Fruit fly (Drosophila melanogaster) whole organism, embryonic: ENCODE data around the gene Acp36DE.

Experiments used
- CG10209 ChIP-seq: fragments of 200-800 bp; sonication (Bioruptor generic); optimal IDR thresholded peaks from 3 replicates; lab custom pipeline; 2017; ENCODE audit warnings: missing biosample characterization, mild to moderate bottlenecking, missing genetic modification characterization, missing genetic modification reagents
- CG10959 ChIP-seq: fragments of 200-800 bp; sonication (Bioruptor generic); IDR thresholded peaks from 2 replicates; pipeline ENCODE4 v1.3.6; 2022; ENCODE audit warnings: missing biosample characterization, missing genetic modification characterization
- CG11247 ChIP-seq: fragments of 200-800 bp; sonication (Bioruptor generic); IDR thresholded peaks from 2 replicates; pipeline ENCODE4 v1.3.6; 2022; ENCODE audit warnings: missing biosample characterization, missing genetic modification characterization
- CG11398 ChIP-seq: fragments of 200-800 bp; sonication (Bioruptor generic); optimal IDR thresholded peaks from 2 replicates; lab custom pipeline; 2016; ENCODE audit warnings: missing biosample characterization, missing genetic modification characterization
- CG11695 ChIP-seq: fragments of 200-800 bp; sonication (Bioruptor generic); IDR thresholded peaks from 3 replicates; pipeline ENCODE4 v1.3.6; 2022; ENCODE audit warnings: missing biosample characterization, missing genetic modification characterization
- CG12155 ChIP-seq: fragments of 200-800 bp; sonication (Bioruptor generic); optimal IDR thresholded peaks from 3 replicates; lab custom pipeline; 2016; ENCODE audit warnings: missing biosample characterization, missing genetic modification characterization
- CG13123 ChIP-seq: fragments of 200-800 bp; sonication (Bioruptor generic); optimal IDR thresholded peaks from 2 replicates; lab custom pipeline; 2016; ENCODE audit warnings: missing biosample characterization, missing genetic modification characterization
- CG15073 ChIP-seq: fragments of 200-800 bp; sonication (Bioruptor generic); optimal IDR thresholded peaks from 2 replicates; lab custom pipeline; 2016; ENCODE audit warnings: missing biosample characterization, missing genetic modification characterization
- CG1529 ChIP-seq: fragments of 200-800 bp; sonication (Bioruptor generic); optimal IDR thresholded peaks from 3 replicates; lab custom pipeline; 2018; ENCODE audit warnings: missing biosample characterization, missing genetic modification characterization
- CG1603 ChIP-seq: fragments of 200-800 bp; sonication (Bioruptor generic); optimal IDR thresholded peaks from 2 replicates; lab custom pipeline; 2019; ENCODE audit warnings: missing biosample characterization, mild to moderate bottlenecking, missing genetic modification characterization, moderate library complexity
- CG16815 ChIP-seq: fragments of 200-800 bp; sonication (Bioruptor generic); optimal IDR thresholded peaks from 3 replicates; lab custom pipeline; 2017; ENCODE audit warnings: missing biosample characterization, mild to moderate bottlenecking, missing genetic modification characterization
- CG17385 ChIP-seq: fragments of 200-800 bp; sonication (Bioruptor generic); optimal IDR thresholded peaks from 3 replicates; lab custom pipeline; 2018; ENCODE audit warnings: missing biosample characterization, mild to moderate bottlenecking, missing genetic modification characterization
- CG17802 ChIP-seq: fragments of 200-800 bp; sonication (Bioruptor generic); optimal IDR thresholded peaks from 2 replicates; lab custom pipeline; 2018; ENCODE audit warnings: missing biosample characterization, mild to moderate bottlenecking, missing genetic modification characterization, moderate library complexity
- CG17829 ChIP-seq: fragments of 200-800 bp; optimal IDR thresholded peaks from 2 replicates; lab custom pipeline; 2019; ENCODE audit warnings: missing biosample characterization, mild to moderate bottlenecking, missing genetic modification characterization, moderate library complexity
- CG32772 ChIP-seq: fragments of 200-800 bp; sonication (Bioruptor generic); IDR thresholded peaks from 2 replicates; pipeline ENCODE4 v1.3.6; 2022; ENCODE audit warnings: missing biosample characterization, missing genetic modification characterization
- CG34376 ChIP-seq: fragments of 200-800 bp; sonication (Bioruptor generic); optimal IDR thresholded peaks from 2 replicates; lab custom pipeline; 2018; ENCODE audit warnings: missing biosample characterization, mild to moderate bottlenecking, missing genetic modification characterization
- CG4360 ChIP-seq: fragments of 200-800 bp; sonication (Bioruptor generic); IDR thresholded peaks from 2 replicates; pipeline ENCODE4 v1.3.6; 2022; ENCODE audit warnings: missing biosample characterization, missing genetic modification characterization
- CG5953 ChIP-seq: fragments of 200-800 bp; sonication (Bioruptor generic); IDR thresholded peaks from 2 replicates; pipeline ENCODE4 v1.3.6; 2022; ENCODE audit warnings: missing biosample characterization, missing genetic modification characterization
- CG6689 ChIP-seq: fragments of 200-800 bp; sonication (Bioruptor generic); IDR thresholded peaks from 2 replicates; pipeline ENCODE4 v1.3.6; 2022; ENCODE audit warnings: missing biosample characterization, missing genetic modification characterization
- CG7556 ChIP-seq: fragments of 200-800 bp; sonication (Bioruptor generic); optimal IDR thresholded peaks from 2 replicates; lab custom pipeline; 2017; ENCODE audit warnings: missing biosample characterization, mild to moderate bottlenecking, missing genetic modification characterization
- CG7839 ChIP-seq: fragments of 200-800 bp; sonication (Bioruptor generic); optimal IDR thresholded peaks from 3 replicates; lab custom pipeline; 2018; ENCODE audit warnings: missing biosample characterization, mild to moderate bottlenecking, missing genetic modification characterization, moderate library complexity
- CG7963 ChIP-seq: fragments of 200-800 bp; sonication (Bioruptor generic); IDR thresholded peaks from 3 replicates; pipeline ENCODE4 v1.3.6; 2022; ENCODE audit warnings: missing biosample characterization, missing genetic modification characterization; ENCODE audit not compliant: partially characterized antibody
- CG9437 ChIP-seq: fragments of 200-800 bp; sonication (Bioruptor generic); optimal IDR thresholded peaks from 2 replicates; lab custom pipeline; 2018; ENCODE audit warnings: missing biosample characterization, mild to moderate bottlenecking, missing genetic modification characterization
- CHES-1-like ChIP-seq: fragments of 200-800 bp; sonication (Bioruptor generic); optimal IDR thresholded peaks from 2 replicates; lab custom pipeline; 2016; ENCODE audit warnings: missing biosample characterization, missing genetic modification characterization
- Camta ChIP-seq: fragments of 200-800 bp; sonication (Bioruptor generic); optimal IDR thresholded peaks from 2 replicates; lab custom pipeline; 2016; ENCODE audit warnings: missing biosample characterization, missing genetic modification characterization
- CrebB ChIP-seq: fragments of 200-800 bp; sonication (Bioruptor generic); optimal IDR thresholded peaks from 3 replicates; lab custom pipeline; 2018; ENCODE audit warnings: missing biosample characterization, mild to moderate bottlenecking, missing genetic modification characterization
- ERR ChIP-seq: fragments of 200-800 bp; sonication (Bioruptor generic); optimal IDR thresholded peaks from 2 replicates; lab custom pipeline; 2016; ENCODE audit warnings: missing biosample characterization, missing genetic modification characterization
- HHEX ChIP-seq: fragments of 200-800 bp; sonication (Bioruptor generic); optimal IDR thresholded peaks from 3 replicates; lab custom pipeline; 2017; ENCODE audit warnings: missing biosample characterization, mild to moderate bottlenecking, missing genetic modification characterization, missing genetic modification reagents
- Oli ChIP-seq: fragments of 200-800 bp; sonication (Bioruptor generic); optimal IDR thresholded peaks from 2 replicates; lab custom pipeline; 2018; ENCODE audit warnings: missing biosample characterization, mild to moderate bottlenecking, missing genetic modification characterization, moderate library complexity
- Opbp ChIP-seq: fragments of 200-800 bp; sonication (Bioruptor generic); IDR thresholded peaks from 3 replicates; pipeline ENCODE4 v1.3.6; 2022; ENCODE audit warnings: missing biosample characterization, missing genetic modification characterization; ENCODE audit not compliant: partially characterized antibody
- PHDP ChIP-seq: fragments of 200-800 bp; sonication (Bioruptor generic); optimal IDR thresholded peaks from 3 replicates; lab custom pipeline; 2018; ENCODE audit warnings: missing biosample characterization, mild to moderate bottlenecking, missing genetic modification characterization, moderate library complexity
- Rx ChIP-seq: fragments of 200-800 bp; sonication (Bioruptor generic); IDR thresholded peaks from 2 replicates; pipeline ENCODE4 v1.3.6; 2022; ENCODE audit warnings: missing biosample characterization, missing genetic modification characterization
- Sox102F ChIP-seq: fragments of 200-800 bp; sonication (Bioruptor generic); optimal IDR thresholded peaks from 2 replicates; lab custom pipeline; 2018; ENCODE audit warnings: missing biosample characterization, mild to moderate bottlenecking, missing genetic modification characterization, moderate library complexity
- Trl ChIP-seq, 3 experiments: fragments of >200 bp in 2 of 3; fragments of 200-800 bp in 1 of 3; sonication (Bioruptor generic) in 1 of 3; optimal IDR thresholded peaks; 2 replicates in 1 of 3; 3 replicates in 2 of 3; lab custom pipeline; 2016 to 2017; ENCODE audit warnings: missing biosample characterization in 1 of 3, missing genetic modification characterization in 1 of 3
- abd-A ChIP-seq: fragments of 200-800 bp; sonication (Bioruptor generic); optimal IDR thresholded peaks from 3 replicates; lab custom pipeline; 2019; ENCODE audit warnings: missing biosample characterization, mild to moderate bottlenecking, missing genetic modification characterization, moderate library complexity
- btn ChIP-seq: fragments of 200-800 bp; sonication (Bioruptor generic); optimal IDR thresholded peaks from 2 replicates; lab custom pipeline; 2016; ENCODE audit warnings: missing biosample characterization, missing genetic modification characterization
- cas ChIP-seq: fragments of 200-800 bp; sonication (Bioruptor generic); IDR thresholded peaks from 2 replicates; pipeline ENCODE4 v1.3.6; 2022; ENCODE audit warnings: missing biosample characterization, missing genetic modification characterization
- chif ChIP-seq, 2 experiments: fragments of 200-800 bp; sonication (Bioruptor generic); optimal IDR thresholded peaks; 3 replicates each; lab custom pipeline; 2016; ENCODE audit warnings: missing biosample characterization in 2 of 2, missing genetic modification characterization in 2 of 2
- dan ChIP-seq: fragments of 200-800 bp; sonication (Bioruptor generic); IDR thresholded peaks from 2 replicates; pipeline ENCODE4 v1.3.6; 2022; ENCODE audit warnings: missing biosample characterization, missing genetic modification characterization
- danr ChIP-seq: fragments of 200-800 bp; sonication (Bioruptor generic); IDR thresholded peaks from 2 replicates; pipeline ENCODE4 v1.3.6; 2022; ENCODE audit warnings: missing biosample characterization, missing genetic modification characterization
- dati ChIP-seq: fragments of 200-800 bp; sonication (Bioruptor generic); IDR thresholded peaks from 2 replicates; pipeline ENCODE4 v1.3.6; 2022; ENCODE audit warnings: missing biosample characterization, missing genetic modification characterization
- dpn ChIP-seq, 2 experiments: fragments of 200-800 bp; sonication (Bioruptor generic); optimal IDR thresholded peaks; 3 replicates each; lab custom pipeline; 2016; ENCODE audit warnings: missing biosample characterization in 2 of 2, missing genetic modification characterization in 2 of 2
- grn ChIP-seq: fragments of 200-800 bp; sonication (Bioruptor generic); optimal IDR thresholded peaks from 3 replicates; lab custom pipeline; 2017; ENCODE audit warnings: missing biosample characterization, missing genetic modification characterization
- ham ChIP-seq: fragments of 200-800 bp; sonication (Bioruptor generic); IDR thresholded peaks from 2 replicates; pipeline ENCODE4 v1.3.6; 2022; ENCODE audit warnings: missing biosample characterization, missing genetic modification characterization
- jing ChIP-seq: fragments of 200-800 bp; sonication (Bioruptor generic); optimal IDR thresholded peaks from 2 replicates; lab custom pipeline; 2018; ENCODE audit warnings: missing biosample characterization, mild to moderate bottlenecking, missing genetic modification characterization
- nom ChIP-seq: fragments of 200-800 bp; sonication (Bioruptor generic); optimal IDR thresholded peaks from 2 replicates; lab custom pipeline; 2017; ENCODE audit warnings: missing biosample characterization, missing genetic modification characterization, mild to moderate bottlenecking, moderate library complexity, missing genetic modification reagents
- pita ChIP-seq: fragments of 200-800 bp; sonication (Bioruptor generic); optimal IDR thresholded peaks from 2 replicates; lab custom pipeline; 2017; ENCODE audit warnings: missing biosample characterization, mild to moderate bottlenecking, missing genetic modification characterization
- pzg ChIP-seq: fragments of 200-800 bp; sonication (Bioruptor generic); optimal IDR thresholded peaks from 3 replicates; lab custom pipeline; 2018; ENCODE audit warnings: missing biosample characterization, mild to moderate bottlenecking, missing genetic modification characterization, moderate library complexity
- sd ChIP-seq: fragments of 200-800 bp; sonication (Bioruptor generic); optimal IDR thresholded peaks from 3 replicates; lab custom pipeline; 2018; ENCODE audit warnings: missing biosample characterization, mild to moderate bottlenecking, missing genetic modification characterization, moderate library complexity
- usp ChIP-seq: fragments of >200 bp; optimal IDR thresholded peaks from 2 replicates; lab custom pipeline; 2017; ENCODE audit warnings: missing biosample characterization, missing genetic modification characterization
- zfh1 ChIP-seq: fragments of 200-800 bp; sonication (Bioruptor generic); IDR thresholded peaks from 3 replicates; pipeline ENCODE4 v1.3.6; 2022; ENCODE audit warnings: missing biosample characterization, missing genetic modification characterization

Acp36DE gene

DNA sequence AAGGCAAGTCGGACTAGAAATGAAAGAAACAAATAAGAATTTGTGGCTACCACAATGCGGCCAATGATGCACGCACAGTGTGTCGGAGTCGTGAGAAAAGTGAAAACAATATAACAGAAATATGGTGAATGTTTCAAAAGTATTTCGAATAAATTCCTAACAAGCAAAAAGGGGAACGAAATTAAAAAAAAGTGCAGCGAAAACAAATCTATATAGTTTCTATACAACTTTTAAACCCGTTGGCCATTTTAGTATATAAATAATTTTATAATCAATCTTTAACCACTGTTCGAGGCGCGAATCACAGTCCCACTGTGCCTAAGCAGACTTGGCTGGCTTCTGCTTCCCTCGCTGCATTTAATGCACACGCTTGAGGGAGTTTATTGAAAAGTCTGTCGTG is 13.6 kb downstream of the Acp36DE start (continued):
- no peak for TF ChIP-seq CG4360 (GFP tag; lab: Robert Waterston, UW)
- peak; percentile 2 for TF ChIP-seq jing (GFP tag; lab: Kevin White, UChicago)
- TF ChIP-seq CG11247: no peak
- TF ChIP-seq danr (GFP tag; lab: Robert Waterston, UW): no peak
- 0 out of 3 replicates have a peak, but pooled peaks have one; percentile 44 for TF ChIP-seq CG11695 (GFP tag; lab: Robert Waterston, UW)
- peak; percentile 50 for TF ChIP-seq Oli
- peak; percentile 55; the same call in 2 of the 3 replicates for TF ChIP-seq zfh1 (GFP tag; lab: Robert Waterston, UW)
- no peak for TF ChIP-seq chif (GFP tag; optimal IDR thresholded peaks at IDR 0.05; lab: Kevin White, UChicago)
- peak; percentile 28 for TF ChIP-seq nom
- no peak for TF ChIP-seq dati
- TF ChIP-seq CG16815 (GFP tag; lab: Kevin White, UChicago): no peak
- no peak for TF ChIP-seq abd-A (tag; lab: Kevin White, UChicago)
- TF ChIP-seq CG12155 (GFP tag; lab: Kevin White, UChicago): no peak
- TF ChIP-seq HHEX (GFP tag; lab: Kevin White, UChicago): no peak
- TF ChIP-seq CG5953 (GFP tag; lab: Robert Waterston, UW): no peak
- TF ChIP-seq grn (GFP tag; lab: Kevin White, UChicago): no peak
- TF ChIP-seq ERR (GFP tag; lab: Kevin White, UChicago): no peak
- TF ChIP-seq dan (GFP tag; lab: Robert Waterston, UW): no peak
- no peak for TF ChIP-seq sd (tag; lab: Kevin White, UChicago)
- peak; percentile 42 for TF ChIP-seq PHDP (tag; lab: Kevin White, UChicago)
- TF ChIP-seq CrebB: no peak
- peak; percentile 10 for TF ChIP-seq CG9437
- TF ChIP-seq Sox102F (GFP tag; lab: Kevin White, UChicago): peak; percentile 59
- TF ChIP-seq CG6689 (GFP tag; lab: Robert Waterston, UW): peak; percentile 51
- TF ChIP-seq usp: no peak
- TF ChIP-seq CG34376 (GFP tag; lab: Kevin White, UChicago): no peak
- TF ChIP-seq btn (GFP tag; lab: Kevin White, UChicago): no peak
- TF ChIP-seq CG17829: peak; percentile 48
- no peak for TF ChIP-seq pzg (GFP tag; lab: Kevin White, UChicago)
- TF ChIP-seq Opbp: no peak
- TF ChIP-seq CG7839 (tag; lab: Kevin White, UChicago): peak; percentile 51
- no peak for TF ChIP-seq Trl (optimal IDR thresholded peaks at IDR 0.05; lab: Kevin White, UChicago)
- no peak for TF ChIP-seq Trl (GFP tag; optimal IDR thresholded peaks at IDR 0.05; lab: Kevin White, UChicago)
- TF ChIP-seq CG11398 (GFP tag; lab: Kevin White, UChicago): no peak
- no peak for TF ChIP-seq CG13123
- peak; percentile 21; the same call in 1 of the 2 replicates for TF ChIP-seq CG10959 (GFP tag; lab: Robert Waterston, UW)
- peak; percentile 5 for TF ChIP-seq CG10209 (GFP tag; lab: Kevin White, UChicago)
- TF ChIP-seq CG7963 (GFP tag; lab: Robert Waterston, UW): no peak
- TF ChIP-seq ham (GFP tag; lab: Robert Waterston, UW): no peak
- peak; percentile 20 for TF ChIP-seq CG1529 (GFP tag; lab: Kevin White, UChicago)
- TF ChIP-seq dpn (GFP tag; optimal IDR thresholded peaks at IDR 0.05; lab: Kevin White, UChicago): peak in 1 of 2 experiments; percentile 5
- no peak for TF ChIP-seq Rx (GFP tag; lab: Robert Waterston, UW)
- peak; percentile 30 for TF ChIP-seq CG17385 (GFP tag; lab: Kevin White, UChicago)
- no peak for TF ChIP-seq CG15073
- TF ChIP-seq CG32772 (GFP tag; lab: Robert Waterston, UW): 0 out of 2 replicates have a peak, but pooled peaks have one; percentile 28
- peak; percentile 12 for TF ChIP-seq CG17802 (tag; lab: Kevin White, UChicago)
- TF ChIP-seq CG1603: no peak
- no peak for TF ChIP-seq Camta (GFP tag; lab: Kevin White, UChicago)
- no peak for TF ChIP-seq CHES-1-like (GFP tag; lab: Kevin White, UChicago)
- peak; percentile 30 for TF ChIP-seq CG7556 (GFP tag; lab: Kevin White, UChicago)
- no peak for TF ChIP-seq cas
- no peak for TF ChIP-seq pita
